Worm (Caenorhabditis elegans) whole organism, L4 larva: ENCODE data around the gene F20A1.2.

Experiments used
- R02D3.7 ChIP-seq: fragments of 150-350 bp; sonication (generic microtip); optimal IDR thresholded peaks from 3 replicates; lab custom pipeline; 2014; ENCODE audit warnings: missing biosample characterization, missing genetic modification characterization
- arid-1 ChIP-seq: fragments of 200-800 bp; sonication (Bioruptor generic); conservative IDR thresholded peaks from 2 replicates; pipeline ENCODE4 v1.3.6; 2022; ENCODE audit warnings: missing genetic modification reagents, missing genetic modification characterization, missing compliant biosample characterization
- lin-13 ChIP-seq: fragments of 150-350 bp; optimal IDR thresholded peaks from 2 replicates; lab custom pipeline; 2014; ENCODE audit warnings: missing biosample characterization, missing genetic modification reagents, missing genetic modification characterization
- mdl-1 ChIP-seq, 2 experiments: fragments of 150-350 bp in 1 of 2; sonication (generic microtip) in 1 of 2; optimal IDR thresholded peaks; 2 replicates each; lab custom pipeline; 2014 to 2017; ENCODE audit warnings: missing biosample characterization in 2 of 2, missing genetic modification characterization in 2 of 2
- nhr-6 ChIP-seq: fragments of 150-350 bp; optimal IDR thresholded peaks from 2 replicates; lab custom pipeline; 2014; ENCODE audit warnings: missing biosample characterization, missing genetic modification characterization
- pha-4 ChIP-seq, 2 experiments: fragments of 150-350 bp in 1 of 2; fragments of 200-800 bp in 1 of 2; sonication (Bioruptor generic) in 1 of 2; IDR thresholded peaks in 1 of 2; optimal IDR thresholded peaks in 1 of 2; 2 replicates each; pipeline versions ENCODE4 v1.3.6 to Lab custom; 2014 to 2022; ENCODE audit warnings: missing genetic modification characterization in 2 of 2, missing genetic modification reagents in 2 of 2, missing biosample characterization in 1 of 2, missing compliant biosample characterization in 1 of 2
- php-3 ChIP-seq: fragments of 200-800 bp; sonication (Bioruptor generic); IDR thresholded peaks from 2 replicates; pipeline ENCODE4 v1.3.6; 2022; ENCODE audit warnings: missing genetic modification reagents, missing genetic modification characterization, missing compliant biosample characterization
- skn-1 ChIP-seq: fragments of 150-350 bp; optimal IDR thresholded peaks from 2 replicates; lab custom pipeline; 2014; ENCODE audit warnings: missing biosample characterization, missing genetic modification characterization
- spr-1 ChIP-seq: sonication (generic microtip); optimal IDR thresholded peaks from 2 replicates; lab custom pipeline; 2016; ENCODE audit warnings: mild to moderate bottlenecking, missing genetic modification characterization, missing compliant biosample characterization

- no peak for TF ChIP-seq php-3
- no peak for TF ChIP-seq pha-4 (GFP tag; IDR thresholded peaks at IDR 0.05; lab: Robert Waterston, UW)
- TF ChIP-seq pha-4 (tag; optimal IDR thresholded peaks at IDR 0.05; lab: Kevin White, UChicago) = no peak
- TF ChIP-seq arid-1 = no peak
- no peak for TF ChIP-seq skn-1 (tag; lab: Kevin White, UChicago)
- peak in 1 of 2 experiments; percentile 80 for TF ChIP-seq mdl-1 (tag; optimal IDR thresholded peaks at IDR 0.05; lab: Kevin White, UChicago)
- TF ChIP-seq R02D3.7 (tag; lab: Kevin White, UChicago) = no peak
- no peak for TF ChIP-seq nhr-6 (tag; lab: Kevin White, UChicago)
- TF ChIP-seq spr-1 (tag; lab: Kevin White, UChicago) = no peak
- no peak for TF ChIP-seq lin-13 (GFP tag; lab: Kevin White, UChicago)
Observed at ce11 chrV:7089217-7089616, 43.1 kb downstream of the F20A1.2 start.
